Fruit fly (Drosophila melanogaster): ENCODE measurements around the gene CG46426.

CG46426 gene

dm6 chr2L:11808702-11809583, 33.7 kb upstream of the CG46426 start, which contains the start of gene crol (continued):
- TF ChIP-seq CG4328 (GFP tag; optimal IDR thresholded peaks at IDR 0.05) (no peak), bab2 (GFP tag; optimal IDR thresholded peaks at IDR 0.05) (no peak), CG10267 (tag; optimal IDR thresholded peaks at IDR 0.05) (peak; percentile 48), cg (GFP tag; optimal IDR thresholded peaks at IDR 0.05) (peak; percentile 92), sisA (GFP tag; IDR thresholded peaks at IDR 0.05) (no peak), disco-r (GFP tag; optimal IDR thresholded peaks at IDR 0.05) (no peak), CG5245 (GFP tag; optimal IDR thresholded peaks at IDR 0.05) (peak; percentile 6), D19B (GFP tag; optimal IDR thresholded peaks at IDR 0.05) (no peak), ERR (GFP tag; optimal IDR thresholded peaks at IDR 0.05) (no peak), CG6272 (GFP tag; IDR thresholded peaks at IDR 0.05) (no peak), Atf3 (GFP tag; optimal IDR thresholded peaks at IDR 0.05) (no peak), ems (GFP tag; optimal IDR thresholded peaks at IDR 0.05) (no peak), CG4617 (GFP tag; optimal IDR thresholded peaks at IDR 0.05; ENCODE audit: borderline replicate concordance) (peak; percentile 47), ewg (GFP tag; optimal IDR thresholded peaks at IDR 0.05) (no peak), B-H1 (GFP tag; IDR thresholded peaks at IDR 0.05) (no peak), CG16813 (GFP tag; IDR thresholded peaks at IDR 0.05; ENCODE audit: partially characterized antibody) (peak; percentile 86), CG11085 (GFP tag; IDR thresholded peaks at IDR 0.05) (peak; percentile 13; the same call in 1 of the 2 replicates), fd96Cb (tag; optimal IDR thresholded peaks at IDR 0.05) (no peak), CG18476 (GFP tag; optimal IDR thresholded peaks at IDR 0.05) (no peak), CG10147 (GFP tag; optimal IDR thresholded peaks at IDR 0.05) (no peak), CG8765 (GFP tag; IDR thresholded peaks at IDR 0.05) (no peak), ara (GFP tag; IDR thresholded peaks at IDR 0.05) (no peak), E2f2 (GFP tag; IDR thresholded peaks at IDR 0.05) (peak; percentile 49; the same call in 1 of the 2 replicates), CG15601 (tag; optimal IDR thresholded peaks at IDR 0.05) (peak; percentile 32), mam (GFP tag; optimal IDR thresholded peaks at IDR 0.05) (peak; percentile 1), lmd (GFP tag; IDR thresholded peaks at IDR 0.05) (no peak; the same call in 1 of the 2 replicates), stwl (tag; optimal IDR thresholded peaks at IDR 0.05) (peak; percentile 100), cato (GFP tag; optimal IDR thresholded peaks at IDR 0.05; ENCODE audit: borderline replicate concordance) (no peak), luna (GFP tag; optimal IDR thresholded peaks at IDR 0.05) (no peak), NK7.1 (GFP tag; optimal IDR thresholded peaks at IDR 0.05) (no peak), fd102C (GFP tag; optimal IDR thresholded peaks at IDR 0.05) (no peak), GATAe (GFP tag; conservative IDR thresholded peaks at IDR 0.05) (no peak), NC2β (GFP tag; optimal IDR thresholded peaks at IDR 0.05) (peak; percentile 20), CG18599 (GFP tag; optimal IDR thresholded peaks at IDR 0.05) (no peak), z (GFP tag; IDR thresholded peaks at IDR 0.05) (no peak), Doc2 (GFP tag; IDR thresholded peaks at IDR 0.05) (no peak), Six4 (GFP tag; optimal IDR thresholded peaks at IDR 0.05) (no peak), corto (GFP tag; optimal IDR thresholded peaks at IDR 0.05) (no peak), dati (GFP tag; IDR thresholded peaks at IDR 0.05) (no peak), vfl (GFP tag; optimal IDR thresholded peaks at IDR 0.05) (no peak), ATbp (GFP tag; optimal IDR thresholded peaks at IDR 0.05) (no peak), CG30431 (GFP tag; optimal IDR thresholded peaks at IDR 0.05) (no peak), HHEX (GFP tag; optimal IDR thresholded peaks at IDR 0.05) (no peak), toy (GFP tag; IDR thresholded peaks at IDR 0.05) (no peak), Rfx (GFP tag; IDR thresholded peaks at IDR 0.05) (peak; percentile 60), sim (GFP tag; IDR thresholded peaks at IDR 0.05) (no peak), slou (GFP tag; optimal IDR thresholded peaks at IDR 0.05) (no peak), p53 (GFP tag; optimal IDR thresholded peaks at IDR 0.05) (no peak), CG13775 (GFP tag; optimal IDR thresholded peaks at IDR 0.05) (peak; percentile 15), ind (GFP tag; optimal IDR thresholded peaks at IDR 0.05) (no peak)
